Fruit fly (Drosophila melanogaster) whole organism, embryonic: ENCODE measurements around the gene corto.

Source experiments
- Ada2b ChIP-seq: fragments of 200-800 bp; sonication (Bioruptor generic); IDR thresholded peaks from 2 replicates; pipeline ENCODE4 v1.3.6; 2022; ENCODE audit warnings: missing biosample characterization, missing genetic modification characterization
- Atf6 ChIP-seq: fragments of 200-800 bp; sonication (Bioruptor generic); IDR thresholded peaks from 2 replicates; pipeline ENCODE4 v1.3.6; 2022; ENCODE audit warnings: missing biosample characterization, missing genetic modification characterization
- CG10147 ChIP-seq: fragments of 200-800 bp; sonication (Bioruptor generic); optimal IDR thresholded peaks from 2 replicates; lab custom pipeline; 2019; ENCODE audit warnings: missing biosample characterization, mild to moderate bottlenecking, missing genetic modification characterization, moderate library complexity
- CG10959 ChIP-seq: fragments of 200-800 bp; sonication (Bioruptor generic); IDR thresholded peaks from 2 replicates; pipeline ENCODE4 v1.3.6; 2022; ENCODE audit warnings: missing biosample characterization, missing genetic modification characterization
- CG11695 ChIP-seq: fragments of 200-800 bp; sonication (Bioruptor generic); IDR thresholded peaks from 3 replicates; pipeline ENCODE4 v1.3.6; 2022; ENCODE audit warnings: missing biosample characterization, missing genetic modification characterization
- CG13894 ChIP-seq: fragments of 200-800 bp; sonication (Bioruptor generic); optimal IDR thresholded peaks from 3 replicates; lab custom pipeline; 2018; ENCODE audit warnings: missing biosample characterization, mild to moderate bottlenecking, missing genetic modification characterization, moderate library complexity
- CG14667 ChIP-seq: fragments of 200-800 bp; sonication (Bioruptor generic); IDR thresholded peaks from 2 replicates; pipeline ENCODE4 v1.3.6; 2022; ENCODE audit warnings: missing biosample characterization, missing genetic modification characterization
- CG18262 ChIP-seq: fragments of 200-800 bp; optimal IDR thresholded peaks from 3 replicates; lab custom pipeline; 2019; ENCODE audit warnings: missing biosample characterization, mild to moderate bottlenecking, missing genetic modification characterization, moderate library complexity
- CG2129 ChIP-seq: fragments of 200-800 bp; sonication (Bioruptor generic); IDR thresholded peaks from 2 replicates; pipeline ENCODE4 v1.3.6; 2022; ENCODE audit warnings: missing biosample characterization, missing genetic modification characterization; ENCODE audit not compliant: partially characterized antibody
- CG30431 ChIP-seq: fragments of 200-800 bp; sonication (Bioruptor generic); optimal IDR thresholded peaks from 2 replicates; lab custom pipeline; 2017; ENCODE audit warnings: missing biosample characterization, missing genetic modification characterization
- CG31224 ChIP-seq: fragments of 200-800 bp; sonication (Bioruptor generic); IDR thresholded peaks from 2 replicates; pipeline ENCODE4 v1.3.6; 2022; ENCODE audit warnings: missing biosample characterization, missing genetic modification characterization
- CG31365 ChIP-seq: fragments of 200-800 bp; sonication (Bioruptor generic); optimal IDR thresholded peaks from 2 replicates; lab custom pipeline; 2018; ENCODE audit warnings: missing biosample characterization, mild to moderate bottlenecking, missing genetic modification characterization
- CG31388 ChIP-seq: fragments of 200-800 bp; sonication (Bioruptor generic); optimal IDR thresholded peaks from 2 replicates; lab custom pipeline; 2016; ENCODE audit warnings: missing biosample characterization, missing genetic modification characterization
- CG31441 ChIP-seq: fragments of 200-800 bp; sonication (Bioruptor generic); IDR thresholded peaks from 2 replicates; pipeline ENCODE4 v1.3.6; 2022; ENCODE audit warnings: missing biosample characterization, missing genetic modification characterization
- CG32532 ChIP-seq: fragments of 200-800 bp; sonication (Bioruptor generic); IDR thresholded peaks from 2 replicates; pipeline ENCODE4 v1.3.6; 2022; ENCODE audit warnings: missing biosample characterization, missing genetic modification characterization
- CG42726 ChIP-seq: fragments of 200-800 bp; sonication (Bioruptor generic); IDR thresholded peaks from 2 replicates; pipeline ENCODE4 v1.3.6; 2022; ENCODE audit warnings: missing biosample characterization, missing genetic modification characterization; ENCODE audit not compliant: partially characterized antibody
- CG6175 ChIP-seq: fragments of 200-800 bp; sonication (Bioruptor generic); IDR thresholded peaks from 3 replicates; pipeline ENCODE4 v1.3.6; 2022; ENCODE audit warnings: missing biosample characterization, missing genetic modification characterization
- CG7271 ChIP-seq: fragments of 200-800 bp; sonication (Bioruptor generic); optimal IDR thresholded peaks from 2 replicates; lab custom pipeline; 2018; ENCODE audit warnings: missing biosample characterization, mild to moderate bottlenecking, missing genetic modification characterization, moderate library complexity
- CG7372 ChIP-seq: fragments of 200-800 bp; sonication (Bioruptor generic); IDR thresholded peaks from 2 replicates; pipeline ENCODE4 v1.3.6; 2022; ENCODE audit warnings: missing biosample characterization, missing genetic modification characterization
- CG9215 ChIP-seq: fragments of 200-800 bp; sonication (Bioruptor generic); IDR thresholded peaks from 2 replicates; pipeline ENCODE4 v1.3.6; 2022; ENCODE audit warnings: missing biosample characterization, missing genetic modification characterization
- CG9817 ChIP-seq: fragments of 200-800 bp; sonication (Bioruptor generic); optimal IDR thresholded peaks from 2 replicates; lab custom pipeline; 2018; ENCODE audit warnings: missing biosample characterization, mild to moderate bottlenecking, missing genetic modification characterization, moderate library complexity
- CG9932 ChIP-seq: fragments of 200-800 bp; sonication (Bioruptor generic); IDR thresholded peaks from 2 replicates; pipeline ENCODE4 v1.3.6; 2022; ENCODE audit warnings: missing biosample characterization, missing genetic modification characterization
- Dad ChIP-seq: fragments of 200-800 bp; sonication (Bioruptor generic); optimal IDR thresholded peaks from 3 replicates; lab custom pipeline; 2016; ENCODE audit warnings: missing biosample characterization, missing genetic modification characterization
- Dref ChIP-seq: fragments of 200-800 bp; sonication (Bioruptor generic); IDR thresholded peaks from 2 replicates; pipeline ENCODE4 v1.3.6; 2022; ENCODE audit warnings: missing biosample characterization, missing genetic modification characterization
- Fer3 ChIP-seq: fragments of 200-800 bp; sonication (Bioruptor generic); optimal IDR thresholded peaks from 2 replicates; lab custom pipeline; 2018; ENCODE audit warnings: missing biosample characterization, mild to moderate bottlenecking, missing genetic modification characterization, moderate library complexity
- Gsc ChIP-seq: fragments of 200-800 bp; sonication (Bioruptor generic); IDR thresholded peaks from 2 replicates; pipeline ENCODE4 v1.3.6; 2022; ENCODE audit warnings: missing biosample characterization, missing genetic modification characterization
- Gug ChIP-seq: fragments of 200-800 bp; sonication (Bioruptor generic); IDR thresholded peaks from 4 replicates; pipeline ENCODE4 v1.3.6; 2022; ENCODE audit warnings: missing biosample characterization, missing genetic modification characterization
- Myb ChIP-seq: fragments of 200-800 bp; sonication (Bioruptor generic); optimal IDR thresholded peaks from 2 replicates; lab custom pipeline; 2016; ENCODE audit warnings: missing biosample characterization, missing genetic modification characterization
- NFAT ChIP-seq: fragments of 200-800 bp; sonication (Bioruptor generic); IDR thresholded peaks from 2 replicates; pipeline ENCODE4 v1.3.6; 2022; ENCODE audit warnings: missing biosample characterization, missing genetic modification characterization
- Nf-YC ChIP-seq: fragments of 200-800 bp; optimal IDR thresholded peaks from 3 replicates; lab custom pipeline; 2019; ENCODE audit warnings: missing biosample characterization, mild to moderate bottlenecking, missing genetic modification characterization, moderate library complexity
- Poxn ChIP-seq: fragments of 200-800 bp; sonication (Bioruptor generic); IDR thresholded peaks from 2 replicates; pipeline ENCODE4 v1.3.6; 2022; ENCODE audit warnings: missing biosample characterization, missing genetic modification characterization
- Sin3A ChIP-seq: fragments of >200 bp; optimal IDR thresholded peaks from 2 replicates; lab custom pipeline; 2018
- Six4 ChIP-seq: fragments of 200-800 bp; sonication (Bioruptor generic); optimal IDR thresholded peaks from 2 replicates; lab custom pipeline; 2016; ENCODE audit warnings: missing biosample characterization, missing genetic modification characterization
- ash1 ChIP-seq: fragments of 200-800 bp; sonication (Bioruptor generic); optimal IDR thresholded peaks from 2 replicates; lab custom pipeline; 2018; ENCODE audit warnings: missing biosample characterization, mild to moderate bottlenecking, missing genetic modification characterization
- chn ChIP-seq: fragments of 200-800 bp; sonication (Bioruptor generic); optimal IDR thresholded peaks from 2 replicates; lab custom pipeline; 2016; ENCODE audit warnings: missing biosample characterization, missing genetic modification characterization
- ci ChIP-seq: fragments of 200-800 bp; sonication (Bioruptor generic); IDR thresholded peaks from 3 replicates; pipeline ENCODE4 v1.3.6; 2022; ENCODE audit warnings: missing biosample characterization, missing genetic modification characterization
- crol ChIP-seq: fragments of 200-800 bp; sonication (Bioruptor generic); IDR thresholded peaks from 2 replicates; pipeline ENCODE4 v1.3.6; 2022; ENCODE audit warnings: missing biosample characterization, missing genetic modification characterization
- da ChIP-seq: fragments of 200-800 bp; sonication (Bioruptor generic); optimal IDR thresholded peaks from 2 replicates; lab custom pipeline; 2016; ENCODE audit warnings: missing biosample characterization, missing genetic modification characterization
- dimm ChIP-seq: fragments of 200-800 bp; sonication (Bioruptor generic); IDR thresholded peaks from 2 replicates; pipeline ENCODE4 v1.3.6; 2022; ENCODE audit warnings: missing biosample characterization, missing genetic modification characterization
- ems ChIP-seq: fragments of 200-800 bp; sonication (Bioruptor generic); optimal IDR thresholded peaks from 3 replicates; lab custom pipeline; 2016; ENCODE audit warnings: missing biosample characterization, missing genetic modification characterization
- ewg ChIP-seq: fragments of 200-800 bp; sonication (Bioruptor generic); optimal IDR thresholded peaks from 3 replicates; lab custom pipeline; 2017; ENCODE audit warnings: mild to moderate bottlenecking, missing biosample characterization, missing genetic modification reagents, missing genetic modification characterization
- kni ChIP-seq: fragments of 200-800 bp; sonication (Bioruptor generic); optimal IDR thresholded peaks from 3 replicates; lab custom pipeline; 2017; ENCODE audit warnings: mild to moderate bottlenecking, missing biosample characterization, missing genetic modification reagents, missing genetic modification characterization
- mld ChIP-seq: fragments of 200-800 bp; sonication (Bioruptor generic); IDR thresholded peaks from 3 replicates; pipeline ENCODE4 v1.3.6; 2022; ENCODE audit warnings: missing biosample characterization, missing genetic modification characterization; ENCODE audit not compliant: partially characterized antibody
- nmo ChIP-seq: fragments of 200-800 bp; sonication (Bioruptor generic); optimal IDR thresholded peaks from 2 replicates; lab custom pipeline; 2018; ENCODE audit warnings: missing biosample characterization, mild to moderate bottlenecking, missing genetic modification characterization, moderate library complexity
- pb ChIP-seq: fragments of 200-800 bp; sonication (Bioruptor generic); optimal IDR thresholded peaks from 3 replicates; lab custom pipeline; 2016; ENCODE audit warnings: missing biosample characterization, missing genetic modification characterization
- pnt ChIP-seq: fragments of 200-800 bp; sonication (Bioruptor generic); optimal IDR thresholded peaks from 3 replicates; lab custom pipeline; 2016; ENCODE audit warnings: missing biosample characterization, missing genetic modification characterization
- salm ChIP-seq: fragments of 200-800 bp; sonication (Bioruptor generic); optimal IDR thresholded peaks from 2 replicates; lab custom pipeline; 2018; ENCODE audit warnings: missing biosample characterization, mild to moderate bottlenecking, missing genetic modification characterization
- sisA ChIP-seq: fragments of 200-800 bp; sonication (Bioruptor generic); IDR thresholded peaks from 2 replicates; pipeline ENCODE4 v1.3.6; 2022; ENCODE audit warnings: missing biosample characterization, missing genetic modification characterization
- tap ChIP-seq: fragments of 200-800 bp; optimal IDR thresholded peaks from 3 replicates; lab custom pipeline; 2019; ENCODE audit warnings: missing biosample characterization, mild to moderate bottlenecking, missing genetic modification characterization, moderate library complexity
- trh ChIP-seq: fragments of 200-800 bp; sonication (Bioruptor generic); optimal IDR thresholded peaks from 2 replicates; lab custom pipeline; 2016; ENCODE audit warnings: missing biosample characterization, missing genetic modification characterization
- zen ChIP-seq: fragments of 200-800 bp; sonication (Bioruptor generic); optimal IDR thresholded peaks from 3 replicates; lab custom pipeline; 2018; ENCODE audit warnings: missing biosample characterization, mild to moderate bottlenecking, missing genetic modification characterization, moderate library complexity
- zen2 ChIP-seq: fragments of 200-800 bp; sonication (Bioruptor generic); IDR thresholded peaks from 3 replicates; pipeline ENCODE4 v1.3.6; 2022; ENCODE audit warnings: missing biosample characterization, missing genetic modification characterization; ENCODE audit not compliant: partially characterized antibody

The corto gene

dm6 chr3R:5127790-5128243, 40.9 kb upstream of the corto start, which contains the start of gene RabGGTa (continued):
- TF ChIP-seq CG14667 (GFP tag; lab: Robert Waterston, UW) (peak; percentile 35; the same call in 1 of the 2 replicates), Nf-YC (tag; lab: Kevin White, UChicago) (no peak), Dad (GFP tag; lab: Kevin White, UChicago) (peak; percentile 38), zen (tag; lab: Kevin White, UChicago) (peak; percentile 57), ash1 (GFP tag; lab: Kevin White, UChicago) (no peak), Fer3 (tag; lab: Kevin White, UChicago) (peak; percentile 81), CG7372 (GFP tag; lab: Robert Waterston, UW) (peak; percentile 47; the same call in 1 of the 2 replicates), CG6175 (GFP tag; lab: Robert Waterston, UW) (0 out of 3 replicates have a peak, but pooled peaks have one; percentile 9), CG31365 (tag; lab: Kevin White, UChicago) (no peak), Atf6 (GFP tag; lab: Robert Waterston, UW) (peak; percentile 76), Gsc (GFP tag; lab: Robert Waterston, UW) (no peak), Six4 (GFP tag; lab: Kevin White, UChicago) (peak; percentile 28), ci (GFP tag; lab: Robert Waterston, UW) (peak; percentile 62; the same call in 1 of the 3 replicates), CG18262 (tag; lab: Kevin White, UChicago) (peak; percentile 77), ewg (GFP tag; lab: Kevin White, UChicago) (peak; percentile 39), Myb (peak; percentile 13), CG31224 (no peak), CG32532 (peak; percentile 82), trh (GFP tag; lab: Kevin White, UChicago) (peak; percentile 5), Ada2b (peak; percentile 73), salm (tag; lab: Kevin White, UChicago) (no peak), kni (GFP tag; lab: Kevin White, UChicago) (no peak), Poxn (no peak), Sin3A (lab: Kevin White, UChicago) (no peak), ems (peak; percentile 51), CG9932 (GFP tag; lab: Robert Waterston, UW) (peak; percentile 74), crol (0 out of 2 replicates have a peak, but pooled peaks have one; percentile 34), zen2 (GFP tag; lab: Robert Waterston, UW) (no peak), CG10959 (GFP tag; lab: Robert Waterston, UW) (peak; percentile 48; the same call in 1 of the 2 replicates), dimm (GFP tag; lab: Robert Waterston, UW) (no peak), CG11695 (GFP tag; lab: Robert Waterston, UW) (peak; percentile 63; the same call in 2 of the 3 replicates), Gug (GFP tag; lab: Robert Waterston, UW) (no peak), CG31388 (GFP tag; lab: Kevin White, UChicago) (no peak), nmo (peak; percentile 77), mld (no peak), tap (tag; lab: Kevin White, UChicago) (peak; percentile 59), CG9215 (GFP tag; lab: Robert Waterston, UW) (no peak; the same call in 1 of the 2 replicates), Dref (GFP tag; lab: Robert Waterston, UW) (no peak), chn (GFP tag; lab: Kevin White, UChicago) (peak; percentile 49), sisA (no peak), CG42726 (GFP tag; lab: Robert Waterston, UW) (no peak), CG30431 (GFP tag; lab: Kevin White, UChicago) (peak; percentile 7), CG13894 (no peak), CG31441 (GFP tag; lab: Robert Waterston, UW) (peak; percentile 74), CG9817 (tag; lab: Kevin White, UChicago) (peak; percentile 70), pb (no peak), CG2129 (GFP tag; lab: Robert Waterston, UW) (no peak), NFAT (GFP tag; lab: Robert Waterston, UW) (no peak), CG7271 (tag; lab: Kevin White, UChicago) (no peak), pnt (peak; percentile 40), CG10147 (no peak), da (GFP tag; lab: Kevin White, UChicago) (no peak)
